Fruit fly (Drosophila melanogaster): ENCODE results near the gene Uch-L5.

Gene Uch-L5

DNA sequence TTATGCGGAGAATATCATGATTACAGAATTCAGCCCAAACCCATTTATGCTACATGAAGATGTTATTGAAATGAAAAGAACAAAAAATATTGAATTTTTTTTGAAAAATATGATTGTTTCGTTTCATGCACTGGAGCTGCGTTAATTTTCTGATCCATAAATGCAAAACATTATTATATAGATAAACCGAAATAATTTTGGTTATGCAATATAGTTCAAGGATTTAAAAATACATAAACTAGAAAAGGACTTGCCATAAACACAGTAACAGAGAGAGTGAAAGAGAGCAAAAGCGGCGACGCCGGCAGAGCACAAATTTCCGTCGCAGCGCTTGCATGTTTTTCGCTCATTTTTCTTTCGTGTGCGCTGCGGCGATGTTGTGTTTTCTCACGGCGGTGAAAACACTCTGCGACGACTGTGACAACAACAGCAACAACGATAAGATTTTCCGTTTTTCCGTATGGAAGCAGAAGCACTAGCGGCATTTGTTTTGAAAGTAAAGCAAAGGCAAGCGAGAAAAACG lies 14.5 kb downstream of the Uch-L5 start (continued):
- TF ChIP-seq Dip3 (GFP tag; optimal IDR thresholded peaks at IDR 0.05) (peak; percentile 41), CG4730 (GFP tag; IDR thresholded peaks at IDR 0.05) (peak; percentile 45; the same call in 1 of the 2 replicates), croc (GFP tag; conservative IDR thresholded peaks at IDR 0.05) (peak; percentile 59), pum (GFP tag; optimal IDR thresholded peaks at IDR 0.05) (peak; percentile 72), Awh (GFP tag; IDR thresholded peaks at IDR 0.05) (peak; percentile 31; the same call in 1 of the 2 replicates), CG16779 (GFP tag; IDR thresholded peaks at IDR 0.05) (no peak), CG31365 (tag; optimal IDR thresholded peaks at IDR 0.05) (peak; percentile 54), CG2199 (GFP tag; IDR thresholded peaks at IDR 0.05) (peak; percentile 90; the same call in 2 of the 3 replicates), chinmo (GFP tag; IDR thresholded peaks at IDR 0.05; ENCODE audit: partially characterized antibody) (no peak), CG6813 (GFP tag; optimal IDR thresholded peaks at IDR 0.05) (peak; percentile 92), CG18619 (GFP tag; optimal IDR thresholded peaks at IDR 0.05) (peak; percentile 84), bigmax (GFP tag; optimal IDR thresholded peaks at IDR 0.05) (no peak), her (GFP tag; optimal IDR thresholded peaks at IDR 0.05) (peak; percentile 74), CG13296 (GFP tag; optimal IDR thresholded peaks at IDR 0.05) (peak; percentile 93), CG7271 (tag; optimal IDR thresholded peaks at IDR 0.05) (peak; percentile 49), Fer3 (tag; optimal IDR thresholded peaks at IDR 0.05) (peak; percentile 89), CG9215 (GFP tag; IDR thresholded peaks at IDR 0.05) (peak; percentile 52; the same call in 1 of the 2 replicates), CG18011 (GFP tag; optimal IDR thresholded peaks at IDR 0.05) (peak; percentile 52), CG9797 (GFP tag; optimal IDR thresholded peaks at IDR 0.05) (peak; percentile 4), unc-4 (GFP tag; IDR thresholded peaks at IDR 0.05; ENCODE audit: partially characterized antibody) (no peak), CG12219 (GFP tag; optimal IDR thresholded peaks at IDR 0.05) (peak; percentile 89), chn (GFP tag; optimal IDR thresholded peaks at IDR 0.05) (peak; percentile 69), CG10274 (GFP tag; optimal IDR thresholded peaks at IDR 0.05) (peak; percentile 51), Dad (GFP tag; optimal IDR thresholded peaks at IDR 0.05) (peak; percentile 77), H2.0 (GFP tag; IDR thresholded peaks at IDR 0.05) (peak; percentile 65), CG13894 (tag; optimal IDR thresholded peaks at IDR 0.05) (peak; percentile 84), toy (GFP tag; IDR thresholded peaks at IDR 0.05) (no peak), crol (GFP tag; IDR thresholded peaks at IDR 0.05) (no peak; the same call in 1 of the 2 replicates), chif (GFP tag; optimal IDR thresholded peaks at IDR 0.05) (peak; percentile 60 to 76), yki (optimal IDR thresholded peaks at IDR 0.05) (peak; percentile 55), CG10543 (GFP tag; optimal IDR thresholded peaks at IDR 0.05) (peak; percentile 79), CG7963 (GFP tag; IDR thresholded peaks at IDR 0.05; ENCODE audit: partially characterized antibody) (no peak), CG17385 (GFP tag; optimal IDR thresholded peaks at IDR 0.05) (peak; percentile 86), Kr (GFP tag; optimal IDR thresholded peaks at IDR 0.05) (no peak), lilli (GFP tag; optimal IDR thresholded peaks at IDR 0.05) (peak; percentile 81), CG15479 (GFP tag; optimal IDR thresholded peaks at IDR 0.05) (peak; percentile 76), h (optimal IDR thresholded peaks at IDR 0.05) (no peak), wdn (GFP tag; IDR thresholded peaks at IDR 0.05) (peak; percentile 50), CG14441 (GFP tag; IDR thresholded peaks at IDR 0.05) (peak; percentile 42; the same call in 1 of the 2 replicates), CG7745 (tag; optimal IDR thresholded peaks at IDR 0.05) (no peak), Ets65A (GFP tag) (no peak), zen2 (GFP tag; IDR thresholded peaks at IDR 0.05; ENCODE audit: partially characterized antibody) (no peak), peb (GFP tag; IDR thresholded peaks at IDR 0.05) (0 out of 2 replicates have a peak, but pooled peaks have one; percentile 38), cad (GFP tag; optimal IDR thresholded peaks at IDR 0.05) (no peak), Aef1 (GFP tag; IDR thresholded peaks at IDR 0.05) (no peak; the same call in 1 of the 3 replicates), caup (GFP tag; optimal IDR thresholded peaks at IDR 0.05; ENCODE audit: severe bottlenecking) (peak; percentile 79), CG1529 (GFP tag; optimal IDR thresholded peaks at IDR 0.05) (peak; percentile 87), bab2 (GFP tag; optimal IDR thresholded peaks at IDR 0.05) (peak; percentile 63), CG14710 (tag; optimal IDR thresholded peaks at IDR 0.05) (peak; percentile 93), ems (GFP tag; optimal IDR thresholded peaks at IDR 0.05) (peak; percentile 87), rib (GFP tag; IDR thresholded peaks at IDR 0.05) (no peak)
